Fruit fly (Drosophila melanogaster) whole organism, embryonic: Measurements from ENCODE around the gene CG14220.

Experiments
- CG11560 ChIP-seq: fragments of 200-800 bp; sonication (Bioruptor generic); IDR thresholded peaks from 3 replicates; pipeline ENCODE4 v1.3.6; 2022; ENCODE audit warnings: missing biosample characterization, missing genetic modification characterization
- CG11695 ChIP-seq: fragments of 200-800 bp; sonication (Bioruptor generic); IDR thresholded peaks from 3 replicates; pipeline ENCODE4 v1.3.6; 2022; ENCODE audit warnings: missing biosample characterization, missing genetic modification characterization
- CG12236 ChIP-seq: fragments of 200-800 bp; sonication (Bioruptor generic); optimal IDR thresholded peaks from 2 replicates; lab custom pipeline; 2016; ENCODE audit warnings: missing biosample characterization, missing genetic modification characterization
- CG13287 ChIP-seq: fragments of 200-800 bp; sonication (Bioruptor generic); IDR thresholded peaks from 2 replicates; pipeline ENCODE4 v1.3.6; 2022; ENCODE audit warnings: missing biosample characterization, missing genetic modification characterization; ENCODE audit not compliant: partially characterized antibody
- CG13775 ChIP-seq: fragments of 200-800 bp; sonication (Bioruptor generic); optimal IDR thresholded peaks from 3 replicates; lab custom pipeline; 2017; ENCODE audit warnings: missing biosample characterization, mild to moderate bottlenecking, missing genetic modification characterization
- CG16815 ChIP-seq: fragments of 200-800 bp; sonication (Bioruptor generic); optimal IDR thresholded peaks from 3 replicates; lab custom pipeline; 2017; ENCODE audit warnings: missing biosample characterization, mild to moderate bottlenecking, missing genetic modification characterization
- CG17385 ChIP-seq: fragments of 200-800 bp; sonication (Bioruptor generic); optimal IDR thresholded peaks from 3 replicates; lab custom pipeline; 2018; ENCODE audit warnings: missing biosample characterization, mild to moderate bottlenecking, missing genetic modification characterization
- CG18599 ChIP-seq: fragments of 200-800 bp; sonication (Bioruptor generic); optimal IDR thresholded peaks from 3 replicates; lab custom pipeline; 2017; ENCODE audit warnings: missing biosample characterization, missing genetic modification characterization, mild to moderate bottlenecking, moderate library complexity, missing genetic modification reagents
- CG2129 ChIP-seq: fragments of 200-800 bp; sonication (Bioruptor generic); IDR thresholded peaks from 2 replicates; pipeline ENCODE4 v1.3.6; 2022; ENCODE audit warnings: missing biosample characterization, missing genetic modification characterization; ENCODE audit not compliant: partially characterized antibody
- CG2199 ChIP-seq: fragments of 200-800 bp; sonication (Bioruptor generic); IDR thresholded peaks from 3 replicates; pipeline ENCODE4 v1.3.6; 2022; ENCODE audit warnings: missing biosample characterization, missing genetic modification characterization
- CG2678 ChIP-seq: fragments of 200-800 bp; sonication (Bioruptor generic); optimal IDR thresholded peaks from 3 replicates; lab custom pipeline; 2019; ENCODE audit warnings: missing biosample characterization, mild to moderate bottlenecking, missing genetic modification characterization, moderate library complexity
- CG9215 ChIP-seq: fragments of 200-800 bp; sonication (Bioruptor generic); IDR thresholded peaks from 2 replicates; pipeline ENCODE4 v1.3.6; 2022; ENCODE audit warnings: missing biosample characterization, missing genetic modification characterization
- Dll ChIP-seq: fragments of 200-800 bp; sonication (Bioruptor generic); IDR thresholded peaks from 4 replicates; pipeline ENCODE4 v1.3.6; 2022; ENCODE audit warnings: missing biosample characterization, missing genetic modification characterization; ENCODE audit not compliant: partially characterized antibody
- Drgx ChIP-seq: fragments of 200-800 bp; sonication (Bioruptor generic); IDR thresholded peaks from 2 replicates; pipeline ENCODE4 v1.3.6; 2022; ENCODE audit warnings: missing biosample characterization, missing genetic modification characterization
- Elba2 ChIP-seq: fragments of 200-800 bp; sonication (Bioruptor generic); optimal IDR thresholded peaks from 3 replicates; lab custom pipeline; 2016; ENCODE audit warnings: missing biosample characterization, missing genetic modification characterization
- Fer1 ChIP-seq: fragments of 200-800 bp; sonication (Bioruptor generic); optimal IDR thresholded peaks from 2 replicates; lab custom pipeline; 2017; ENCODE audit warnings: missing biosample characterization, mild to moderate bottlenecking, missing genetic modification characterization
- HLH4C ChIP-seq: fragments of 200-800 bp; sonication (Bioruptor generic); IDR thresholded peaks from 3 replicates; pipeline ENCODE4 v1.3.6; 2022; ENCODE audit warnings: missing biosample characterization, missing genetic modification characterization; ENCODE audit not compliant: partially characterized antibody
- HLHmδ ChIP-seq: fragments of 200-800 bp; sonication (Bioruptor generic); optimal IDR thresholded peaks from 2 replicates; lab custom pipeline; 2018; ENCODE audit warnings: missing biosample characterization, mild to moderate bottlenecking, missing genetic modification characterization, moderate library complexity
- Hey ChIP-seq: fragments of 200-800 bp; sonication (Bioruptor generic); optimal IDR thresholded peaks from 3 replicates; lab custom pipeline; 2018; ENCODE audit warnings: missing biosample characterization, mild to moderate bottlenecking, missing genetic modification characterization
- HmgZ ChIP-seq: fragments of 200-800 bp; sonication (Bioruptor generic); optimal IDR thresholded peaks from 2 replicates; lab custom pipeline; 2018; ENCODE audit warnings: missing biosample characterization, mild to moderate bottlenecking, missing genetic modification characterization
- Opbp ChIP-seq: fragments of 200-800 bp; sonication (Bioruptor generic); IDR thresholded peaks from 3 replicates; pipeline ENCODE4 v1.3.6; 2022; ENCODE audit warnings: missing biosample characterization, missing genetic modification characterization; ENCODE audit not compliant: partially characterized antibody
- Trl ChIP-seq, 3 experiments: fragments of >200 bp in 2 of 3; fragments of 200-800 bp in 1 of 3; sonication (Bioruptor generic) in 1 of 3; optimal IDR thresholded peaks; 2 replicates in 1 of 3; 3 replicates in 2 of 3; lab custom pipeline; 2016 to 2017; ENCODE audit warnings: missing biosample characterization in 1 of 3, missing genetic modification characterization in 1 of 3
- Vsx1 ChIP-seq: fragments of 200-800 bp; sonication (Bioruptor generic); optimal IDR thresholded peaks from 2 replicates; lab custom pipeline; 2017; ENCODE audit warnings: missing biosample characterization, mild to moderate bottlenecking, missing genetic modification characterization, missing genetic modification reagents
- YL-1 ChIP-seq: fragments of 200-800 bp; sonication (Bioruptor generic); optimal IDR thresholded peaks from 3 replicates; lab custom pipeline; 2017; ENCODE audit warnings: missing biosample characterization, mild to moderate bottlenecking, missing genetic modification characterization
- ap ChIP-seq: fragments of 200-800 bp; sonication (Bioruptor generic); IDR thresholded peaks from 2 replicates; pipeline ENCODE4 v1.3.6; 2022; ENCODE audit warnings: missing biosample characterization, missing genetic modification characterization
- bbx ChIP-seq: fragments of 200-800 bp; sonication (Bioruptor generic); IDR thresholded peaks from 2 replicates; pipeline ENCODE4 v1.3.6; 2022; ENCODE audit warnings: missing biosample characterization, missing genetic modification characterization; ENCODE audit not compliant: partially characterized antibody
- ci ChIP-seq: fragments of 200-800 bp; sonication (Bioruptor generic); IDR thresholded peaks from 3 replicates; pipeline ENCODE4 v1.3.6; 2022; ENCODE audit warnings: missing biosample characterization, missing genetic modification characterization
- corto ChIP-seq: fragments of 200-800 bp; sonication (Bioruptor generic); optimal IDR thresholded peaks from 2 replicates; lab custom pipeline; 2016; ENCODE audit warnings: missing biosample characterization, mild to moderate bottlenecking, missing genetic modification characterization, moderate library complexity
- crol ChIP-seq: fragments of 200-800 bp; sonication (Bioruptor generic); IDR thresholded peaks from 2 replicates; pipeline ENCODE4 v1.3.6; 2022; ENCODE audit warnings: missing biosample characterization, missing genetic modification characterization
- dati ChIP-seq: fragments of 200-800 bp; sonication (Bioruptor generic); IDR thresholded peaks from 2 replicates; pipeline ENCODE4 v1.3.6; 2022; ENCODE audit warnings: missing biosample characterization, missing genetic modification characterization
- ftz-f1 ChIP-seq: fragments of 200-800 bp; sonication (Bioruptor generic); optimal IDR thresholded peaks from 2 replicates; lab custom pipeline; 2016; ENCODE audit warnings: missing biosample characterization, missing genetic modification characterization
- hth ChIP-seq: fragments of >200 bp; optimal IDR thresholded peaks from 2 replicates; lab custom pipeline; 2017; ENCODE audit warnings: inconsistent platforms
- nerfin-1 ChIP-seq: fragments of 200-800 bp; sonication (Bioruptor generic); optimal IDR thresholded peaks from 3 replicates; lab custom pipeline; 2019; ENCODE audit warnings: missing biosample characterization, mild to moderate bottlenecking, missing genetic modification characterization, moderate library complexity
- p53 ChIP-seq: fragments of 200-800 bp; sonication (Bioruptor generic); optimal IDR thresholded peaks from 2 replicates; lab custom pipeline; 2016; ENCODE audit warnings: missing biosample characterization, missing genetic modification characterization
- pfk ChIP-seq: fragments of 200-800 bp; sonication (Bioruptor generic); optimal IDR thresholded peaks from 2 replicates; lab custom pipeline; 2018; ENCODE audit warnings: missing biosample characterization, mild to moderate bottlenecking, missing genetic modification characterization, moderate library complexity
- ranshi ChIP-seq: fragments of 200-800 bp; sonication (Bioruptor generic); IDR thresholded peaks from 2 replicates; pipeline ENCODE4 v1.3.6; 2022; ENCODE audit warnings: missing biosample characterization, missing genetic modification characterization
- repo ChIP-seq: fragments of 200-800 bp; sonication (Bioruptor generic); optimal IDR thresholded peaks from 2 replicates; lab custom pipeline; 2016; ENCODE audit warnings: missing biosample characterization, missing genetic modification characterization
- vvl ChIP-seq: fragments of 200-800 bp; sonication (Bioruptor generic); IDR thresholded peaks from 2 replicates; pipeline ENCODE4 v1.3.6; 2022; ENCODE audit warnings: missing biosample characterization, missing genetic modification characterization

CG14220 gene

dm6 chrX:19631365-19631832 lies 29.7 kb upstream of the CG14220 start (continued):
- TF ChIP-seq Opbp (GFP tag; lab: Robert Waterston, UW) (peak; percentile 31; the same call in 1 of the 3 replicates), CG2129 (no peak), vvl (GFP tag; lab: Robert Waterston, UW) (peak; percentile 38; the same call in 1 of the 2 replicates), p53 (GFP tag; lab: Kevin White, UChicago) (peak; percentile 98), CG2678 (tag; lab: Kevin White, UChicago) (no peak), ci (GFP tag; lab: Robert Waterston, UW) (peak; percentile 70; the same call in 2 of the 3 replicates), Vsx1 (GFP tag; lab: Kevin White, UChicago) (no peak), Drgx (GFP tag; lab: Robert Waterston, UW) (peak; percentile 41; the same call in 1 of the 2 replicates), CG13287 (GFP tag; lab: Robert Waterston, UW) (peak; percentile 49; the same call in 1 of the 2 replicates), corto (GFP tag; lab: Kevin White, UChicago) (no peak), nerfin-1 (tag; lab: Kevin White, UChicago) (peak; percentile 20), CG17385 (GFP tag; lab: Kevin White, UChicago) (peak; percentile 29), bbx (GFP tag; lab: Robert Waterston, UW) (peak; percentile 47), Elba2 (GFP tag; lab: Kevin White, UChicago) (peak; percentile 3), YL-1 (GFP tag; lab: Kevin White, UChicago) (peak; percentile 44), Fer1 (GFP tag; lab: Kevin White, UChicago) (peak; percentile 12), CG11695 (peak; percentile 64; the same call in 1 of the 3 replicates), CG11560 (tag; lab: Robert Waterston, UW) (no peak), HmgZ (tag; lab: Kevin White, UChicago) (peak; percentile 11), crol (GFP tag; lab: Robert Waterston, UW) (peak; percentile 91), CG16815 (GFP tag; lab: Kevin White, UChicago) (no peak), CG13775 (GFP tag; lab: Kevin White, UChicago) (no peak), hth (no peak), CG9215 (GFP tag; lab: Robert Waterston, UW) (peak; percentile 78), HLHmδ (GFP tag; lab: Kevin White, UChicago) (peak; percentile 57), ap (GFP tag; lab: Robert Waterston, UW) (no peak), Trl (optimal IDR thresholded peaks at IDR 0.05; lab: Kevin White, UChicago) (peak; percentile 84 to 92), Trl (GFP tag; optimal IDR thresholded peaks at IDR 0.05; lab: Kevin White, UChicago) (no peak), Dll (GFP tag; lab: Robert Waterston, UW) (0 out of 4 replicates have a peak, but pooled peaks have one; percentile 28), HLH4C (GFP tag; lab: Robert Waterston, UW) (0 out of 3 replicates have a peak, but pooled peaks have one; percentile 44), ftz-f1 (peak; percentile 25)

dm6 chrX:19625405-19625804 lies 23.8 kb upstream of the CG14220 start, which contains the start of gene CG14212:
CG14212 (plus strand) TSS chrX:19625705.
- TF ChIP-seq CG12236 (no peak), dati (no peak), Hey (tag; lab: Kevin White, UChicago) (no peak), pfk (GFP tag; lab: Kevin White, UChicago) (no peak), repo (no peak), ranshi (GFP tag; lab: Robert Waterston, UW) (no peak), CG18599 (GFP tag; lab: Kevin White, UChicago) (no peak), CG2199 (GFP tag; lab: Robert Waterston, UW) (no peak), crol (GFP tag; lab: Robert Waterston, UW) (no peak)
